Fruit fly (Drosophila melanogaster): ENCODE data around the gene jigr1.

jigr1 gene

dm6 chr3R:25623800-25624791 lies 13.5 kb upstream of the jigr1 start, which contains the start of gene Npl4 (continued):
- TF ChIP-seq inv (GFP tag; IDR thresholded peaks at IDR 0.05; ENCODE audit: partially characterized antibody) (peak; percentile 82), al (GFP tag; IDR thresholded peaks at IDR 0.05) (no peak), jigr1 (GFP tag; IDR thresholded peaks at IDR 0.05) (no peak), chm (GFP tag; IDR thresholded peaks at IDR 0.05) (no peak), az2 (GFP tag; optimal IDR thresholded peaks at IDR 0.05) (peak; percentile 23), wek (GFP tag; optimal IDR thresholded peaks at IDR 0.05) (no peak), fd96Cb (tag; optimal IDR thresholded peaks at IDR 0.05) (no peak), Dfd (GFP tag; optimal IDR thresholded peaks at IDR 0.05) (no peak), lbe (GFP tag; optimal IDR thresholded peaks at IDR 0.05) (no peak), shn (GFP tag; optimal IDR thresholded peaks at IDR 0.05) (no peak), pb (GFP tag; optimal IDR thresholded peaks at IDR 0.05) (no peak), CG7839 (tag; optimal IDR thresholded peaks at IDR 0.05) (no peak), Ptx1 (GFP tag; IDR thresholded peaks at IDR 0.05) (peak; percentile 38; the same call in 1 of the 2 replicates), CG12071 (GFP tag; optimal IDR thresholded peaks at IDR 0.05) (no peak), CG10147 (GFP tag; optimal IDR thresholded peaks at IDR 0.05) (no peak), Stat92E (GFP tag; optimal IDR thresholded peaks at IDR 0.05) (peak in 1 of 3 experiments; percentile 3), Eip74EF (GFP tag; optimal IDR thresholded peaks at IDR 0.05) (no peak), br (optimal IDR thresholded peaks at IDR 0.05) (no peak), unpg (GFP tag; optimal IDR thresholded peaks at IDR 0.05) (no peak), Sry-δ (GFP tag; optimal IDR thresholded peaks at IDR 0.05) (peak; percentile 92), bsh (GFP tag; optimal IDR thresholded peaks at IDR 0.05) (no peak), lilli (GFP tag; optimal IDR thresholded peaks at IDR 0.05) (no peak), CG6654 (GFP tag; optimal IDR thresholded peaks at IDR 0.05) (no peak), dmrt99B (tag; optimal IDR thresholded peaks at IDR 0.05) (no peak), dmrt11E (tag; optimal IDR thresholded peaks at IDR 0.05) (peak; percentile 50), CG32772 (GFP tag; IDR thresholded peaks at IDR 0.05) (no peak), schlank (tag; optimal IDR thresholded peaks at IDR 0.05) (no peak), ato (GFP tag; IDR thresholded peaks at IDR 0.05; ENCODE audit: partially characterized antibody) (peak; percentile 98), CG11093 (GFP tag; IDR thresholded peaks at IDR 0.05) (no peak), CG4424 (GFP tag; optimal IDR thresholded peaks at IDR 0.05) (no peak), CG2129 (GFP tag; IDR thresholded peaks at IDR 0.05; ENCODE audit: partially characterized antibody) (peak; percentile 72), sd (tag; optimal IDR thresholded peaks at IDR 0.05) (no peak), pnt (GFP tag; optimal IDR thresholded peaks at IDR 0.05) (no peak), CG13424 (tag; optimal IDR thresholded peaks at IDR 0.05) (no peak), CG4730 (GFP tag; IDR thresholded peaks at IDR 0.05) (no peak), lola (GFP tag; optimal IDR thresholded peaks at IDR 0.05) (no peak), Side (GFP tag; optimal IDR thresholded peaks at IDR 0.05) (no peak), Tbp (GFP tag; optimal IDR thresholded peaks at IDR 0.05) (no peak), ac (GFP tag; optimal IDR thresholded peaks at IDR 0.05) (no peak), chn (GFP tag; optimal IDR thresholded peaks at IDR 0.05) (no peak), CG17612 (GFP tag; IDR thresholded peaks at IDR 0.05) (no peak), grau (tag; optimal IDR thresholded peaks at IDR 0.05) (no peak), CG6175 (GFP tag; IDR thresholded peaks at IDR 0.05) (no peak), ro (GFP tag; IDR thresholded peaks at IDR 0.05) (no peak), zf30C (GFP tag; optimal IDR thresholded peaks at IDR 0.05) (peak; percentile 48), C15 (GFP tag; IDR thresholded peaks at IDR 0.05) (no peak), maf-S (GFP tag; optimal IDR thresholded peaks at IDR 0.05) (no peak), CG10979 (tag; optimal IDR thresholded peaks at IDR 0.05) (peak; percentile 47), cas (GFP tag; IDR thresholded peaks at IDR 0.05) (no peak)
